Worm (Caenorhabditis elegans): Measurements from ENCODE around the gene thn-2.
A peak's percentile ranks its signal among the peaks of the same experiment; 100 is the strongest.

Gene thn-2

ce11 chrIV:12336893-12337627, 45.9 kb upstream of the thn-2 start, which contains the start of the genes F19B6.10 and wht-5:
TSS of gene F19B6.10 (plus strand) at chrIV:12337193.
TSS of gene wht-5 (plus strand) at chrIV:12337577.
- TF ChIP-seq rnt-1 (tag; optimal IDR thresholded peaks at IDR 0.05) (no peak), ceh-24 (tag; optimal IDR thresholded peaks at IDR 0.05) (no peak), mec-3 (tag; optimal IDR thresholded peaks at IDR 0.05; ENCODE audit: borderline replicate concordance) (no peak), K02D7.2 (tag; optimal IDR thresholded peaks at IDR 0.05) (no peak), hlh-15 (tag; optimal IDR thresholded peaks at IDR 0.05) (no peak), hlh-13 (GFP tag; optimal IDR thresholded peaks at IDR 0.05) (no peak), ceh-18 (tag; optimal IDR thresholded peaks at IDR 0.05) (no peak), nhr-232 (tag; optimal IDR thresholded peaks at IDR 0.05) (no peak), sox-4 (tag; optimal IDR thresholded peaks at IDR 0.05) (no peak), syd-9 (tag; optimal IDR thresholded peaks at IDR 0.05) (no peak)

- no peak for TF ChIP-seq unc-3 (GFP tag; conservative IDR thresholded peaks at IDR 0.05)
- no peak for TF ChIP-seq unc-3 (tag; optimal IDR thresholded peaks at IDR 0.05)
- TF ChIP-seq pha-4 (tag; optimal IDR thresholded peaks at IDR 0.05): no peak
- no peak for TF ChIP-seq ceh-19 (GFP tag; optimal IDR thresholded peaks at IDR 0.05)
- no peak for TF ChIP-seq tbx-2 (tag; optimal IDR thresholded peaks at IDR 0.05)
- TF ChIP-seq rnt-1 (tag; optimal IDR thresholded peaks at IDR 0.05): no peak
These were observed 42.1 kb upstream of the thn-2 start for ce11 chrIV:12340885-12341284.

ce11 chrIV:12349639-12350038, 33.3 kb upstream of the thn-2 start, which contains the start of gene best-22:
TSS of gene best-22 (plus strand) at chrIV:12349939.
- no peak for TF ChIP-seq pros-1 (tag; optimal IDR thresholded peaks at IDR 0.05)
- TF ChIP-seq Y22D7AL.16 (tag; optimal IDR thresholded peaks at IDR 0.05): no peak
- TF ChIP-seq hlh-6 (tag; optimal IDR thresholded peaks at IDR 0.05): no peak
- TF ChIP-seq T23F11.4 (GFP tag; optimal IDR thresholded peaks at IDR 0.05): no peak
- TF ChIP-seq hlh-30 (tag; optimal IDR thresholded peaks at IDR 0.05; ENCODE audit: insufficient read depth): no peak
- TF ChIP-seq K09A11.1 (tag; optimal IDR thresholded peaks at IDR 0.05; ENCODE audit: insufficient read depth): no peak
- TF ChIP-seq ceh-18 (tag; optimal IDR thresholded peaks at IDR 0.05): no peak
- TF ChIP-seq ceh-22 (tag; optimal IDR thresholded peaks at IDR 0.05): no peak
- TF ChIP-seq ceh-48 (tag; optimal IDR thresholded peaks at IDR 0.05): no peak
- TF ChIP-seq F13H6.1 (tag; optimal IDR thresholded peaks at IDR 0.05): no peak
- TF ChIP-seq nhr-232 (tag; optimal IDR thresholded peaks at IDR 0.05): no peak
- TF ChIP-seq pha-2 (tag; optimal IDR thresholded peaks at IDR 0.05): no peak
- TF ChIP-seq pag-3 (tag; optimal IDR thresholded peaks at IDR 0.05; ENCODE audit: borderline replicate concordance): no peak
- TF ChIP-seq C38D4.7 (GFP tag; optimal IDR thresholded peaks at IDR 0.05): no peak
- TF ChIP-seq sdc-2 (tag; optimal IDR thresholded peaks at IDR 0.05): no peak

ce11 chrIV:12350235-12350634, 32.7 kb upstream of the thn-2 start:
- TF ChIP-seq unc-42 (tag; optimal IDR thresholded peaks at IDR 0.05): peak; percentile 37
- no peak for TF ChIP-seq ahr-1 (tag; optimal IDR thresholded peaks at IDR 0.05)

- no peak for TF ChIP-seq pqm-1 (tag; optimal IDR thresholded peaks at IDR 0.05)
- no peak for TF ChIP-seq ahr-1 (tag; optimal IDR thresholded peaks at IDR 0.05)
- no peak for TF ChIP-seq nhr-11 (tag; optimal IDR thresholded peaks at IDR 0.05)
- no peak for TF ChIP-seq ztf-16 (tag; optimal IDR thresholded peaks at IDR 0.05)
- TF ChIP-seq gmeb-2 (tag; optimal IDR thresholded peaks at IDR 0.05): no peak
These were observed 23.0 kb upstream of the thn-2 start for ce11 chrIV:12359979-12360378.

Measured in whole organism, late embryonic.